Fruit fly (Drosophila melanogaster) whole organism, embryonic: ENCODE data around the gene BthD.

Source experiments
- ATbp ChIP-seq: fragments of 200-800 bp; sonication (Bioruptor generic); optimal IDR thresholded peaks from 2 replicates; lab custom pipeline; 2017; ENCODE audit warnings: missing biosample characterization, mild to moderate bottlenecking, missing genetic modification characterization, missing genetic modification reagents
- BEAF-32 ChIP-seq: fragments of 200-800 bp; sonication (Bioruptor generic); optimal IDR thresholded peaks from 3 replicates; lab custom pipeline; 2017; ENCODE audit warnings: missing biosample characterization, missing genetic modification characterization, mild to moderate bottlenecking, moderate library complexity, missing genetic modification reagents
- CG10147 ChIP-seq: fragments of 200-800 bp; sonication (Bioruptor generic); optimal IDR thresholded peaks from 2 replicates; lab custom pipeline; 2019; ENCODE audit warnings: missing biosample characterization, mild to moderate bottlenecking, missing genetic modification characterization, moderate library complexity
- CG1024 ChIP-seq: fragments of 200-800 bp; sonication (Bioruptor generic); IDR thresholded peaks from 2 replicates; pipeline ENCODE4 v1.3.6; 2022; ENCODE audit warnings: missing biosample characterization, missing genetic modification characterization
- CG10321 ChIP-seq: fragments of 200-800 bp; sonication (Bioruptor generic); IDR thresholded peaks from 2 replicates; pipeline ENCODE4 v1.3.6; 2022; ENCODE audit warnings: missing biosample characterization, missing genetic modification characterization
- CG1233 ChIP-seq: fragments of 200-800 bp; sonication (Bioruptor generic); optimal IDR thresholded peaks from 4 replicates; lab custom pipeline; 2018; ENCODE audit warnings: missing biosample characterization, mild to moderate bottlenecking, missing genetic modification characterization
- CG1602 ChIP-seq: fragments of 200-800 bp; sonication (Bioruptor generic); optimal IDR thresholded peaks from 3 replicates; lab custom pipeline; 2016; ENCODE audit warnings: missing biosample characterization, missing genetic modification characterization
- CG16813 ChIP-seq: fragments of 200-800 bp; sonication (Bioruptor generic); IDR thresholded peaks from 3 replicates; pipeline ENCODE4 v1.3.6; 2022; ENCODE audit warnings: missing biosample characterization, missing genetic modification characterization; ENCODE audit not compliant: partially characterized antibody
- CG17328 ChIP-seq: fragments of 200-800 bp; sonication (Bioruptor generic); IDR thresholded peaks from 2 replicates; pipeline ENCODE4 v1.3.6; 2022; ENCODE audit warnings: missing biosample characterization, missing genetic modification characterization
- CG17359 ChIP-seq: fragments of 200-800 bp; sonication (Bioruptor generic); optimal IDR thresholded peaks from 3 replicates; lab custom pipeline; 2018; ENCODE audit warnings: missing biosample characterization, mild to moderate bottlenecking, missing genetic modification characterization, moderate library complexity
- CG17568 ChIP-seq: fragments of 200-800 bp; sonication (Bioruptor generic); optimal IDR thresholded peaks from 2 replicates; lab custom pipeline; 2018; ENCODE audit warnings: missing biosample characterization, mild to moderate bottlenecking, missing genetic modification characterization, moderate library complexity
- CG18011 ChIP-seq: fragments of 200-800 bp; sonication (Bioruptor generic); optimal IDR thresholded peaks from 2 replicates; lab custom pipeline; 2017; ENCODE audit warnings: missing biosample characterization, missing genetic modification characterization, mild to moderate bottlenecking, moderate library complexity, missing genotype
- CG18764 ChIP-seq: fragments of 200-800 bp; sonication (Bioruptor generic); optimal IDR thresholded peaks from 3 replicates; lab custom pipeline; 2016; ENCODE audit warnings: missing biosample characterization, missing genetic modification characterization
- CG2120 ChIP-seq: fragments of 200-800 bp; sonication (Bioruptor generic); optimal IDR thresholded peaks from 3 replicates; lab custom pipeline; 2016; ENCODE audit warnings: missing biosample characterization, missing genetic modification characterization
- CG3407 ChIP-seq: fragments of 200-800 bp; sonication (Bioruptor generic); optimal IDR thresholded peaks from 2 replicates; lab custom pipeline; 2018; ENCODE audit warnings: missing biosample characterization, mild to moderate bottlenecking, missing genetic modification characterization
- CG4328 ChIP-seq: fragments of 200-800 bp; sonication (Bioruptor generic); optimal IDR thresholded peaks from 3 replicates; lab custom pipeline; 2017; ENCODE audit warnings: missing biosample characterization, missing genetic modification reagents, missing genetic modification characterization
- CG4820 ChIP-seq: fragments of 200-800 bp; sonication (Bioruptor generic); optimal IDR thresholded peaks from 3 replicates; lab custom pipeline; 2016; ENCODE audit warnings: missing biosample characterization, missing genetic modification characterization
- CG5953 ChIP-seq: fragments of 200-800 bp; sonication (Bioruptor generic); IDR thresholded peaks from 2 replicates; pipeline ENCODE4 v1.3.6; 2022; ENCODE audit warnings: missing biosample characterization, missing genetic modification characterization
- CG6272 ChIP-seq: fragments of 200-800 bp; sonication (Bioruptor generic); IDR thresholded peaks from 2 replicates; pipeline ENCODE4 v1.3.6; 2022; ENCODE audit warnings: missing biosample characterization, missing genetic modification characterization
- CG7987 ChIP-seq: fragments of 200-800 bp; sonication (Bioruptor generic); optimal IDR thresholded peaks from 2 replicates; lab custom pipeline; 2018; ENCODE audit warnings: missing biosample characterization, mild to moderate bottlenecking, missing genetic modification characterization, moderate library complexity
- D19B ChIP-seq: fragments of 200-800 bp; sonication (Bioruptor generic); optimal IDR thresholded peaks from 2 replicates; lab custom pipeline; 2017; ENCODE audit warnings: missing biosample characterization, mild to moderate bottlenecking, missing genetic modification characterization
- Dek ChIP-seq: fragments of 200-800 bp; sonication (Bioruptor generic); optimal IDR thresholded peaks from 3 replicates; lab custom pipeline; 2019; ENCODE audit warnings: missing biosample characterization, mild to moderate bottlenecking, missing genetic modification characterization, moderate library complexity
- Dfd ChIP-seq, 2 experiments: fragments of >200 bp; optimal IDR thresholded peaks; 2 replicates each; lab custom pipeline; 2017; ENCODE audit warnings: missing biosample characterization in 2 of 2, missing genetic modification characterization in 2 of 2
- Dip2 ChIP-seq: fragments of 200-800 bp; sonication (Bioruptor generic); IDR thresholded peaks from 2 replicates; pipeline ENCODE4 v1.3.6; 2022; ENCODE audit warnings: missing biosample characterization, missing genetic modification characterization
- HHEX ChIP-seq: fragments of 200-800 bp; sonication (Bioruptor generic); optimal IDR thresholded peaks from 3 replicates; lab custom pipeline; 2017; ENCODE audit warnings: missing biosample characterization, mild to moderate bottlenecking, missing genetic modification characterization, missing genetic modification reagents
- HmgZ ChIP-seq: fragments of 200-800 bp; sonication (Bioruptor generic); optimal IDR thresholded peaks from 2 replicates; lab custom pipeline; 2018; ENCODE audit warnings: missing biosample characterization, mild to moderate bottlenecking, missing genetic modification characterization
- Hmr ChIP-seq: fragments of 200-800 bp; sonication (Bioruptor generic); optimal IDR thresholded peaks from 3 replicates; lab custom pipeline; 2017; ENCODE audit warnings: mild to moderate bottlenecking, missing biosample characterization, missing genetic modification reagents, missing genetic modification characterization
- Hr39 ChIP-seq: fragments of >200 bp; optimal IDR thresholded peaks from 2 replicates; lab custom pipeline; 2017
- MTF-1 ChIP-seq: fragments of 200-800 bp; sonication (Bioruptor generic); optimal IDR thresholded peaks from 2 replicates; lab custom pipeline; 2018; ENCODE audit warnings: missing biosample characterization, mild to moderate bottlenecking, missing genetic modification characterization, borderline replicate concordance
- NfI ChIP-seq: fragments of 200-800 bp; sonication (Bioruptor generic); optimal IDR thresholded peaks from 3 replicates; lab custom pipeline; 2018; ENCODE audit warnings: missing biosample characterization, mild to moderate bottlenecking, missing genetic modification characterization, moderate library complexity
- Optix ChIP-seq: fragments of 200-800 bp; sonication (Bioruptor generic); IDR thresholded peaks from 3 replicates; pipeline ENCODE4 v1.3.6; 2022; ENCODE audit warnings: missing biosample characterization, missing genetic modification characterization
- Rx ChIP-seq: fragments of 200-800 bp; sonication (Bioruptor generic); IDR thresholded peaks from 2 replicates; pipeline ENCODE4 v1.3.6; 2022; ENCODE audit warnings: missing biosample characterization, missing genetic modification characterization
- Scr ChIP-seq: fragments of 200-800 bp; sonication (Bioruptor generic); IDR thresholded peaks from 2 replicates; pipeline ENCODE4 v1.3.6; 2022; ENCODE audit warnings: missing biosample characterization, missing genetic modification characterization; ENCODE audit not compliant: partially characterized antibody
- Sin3A ChIP-seq: fragments of >200 bp; optimal IDR thresholded peaks from 2 replicates; lab custom pipeline; 2018
- bigmax ChIP-seq: fragments of 200-800 bp; sonication (Bioruptor generic); optimal IDR thresholded peaks from 2 replicates; lab custom pipeline; 2018; ENCODE audit warnings: missing biosample characterization, mild to moderate bottlenecking, missing genetic modification characterization
- cato ChIP-seq: fragments of 200-800 bp; sonication (Bioruptor generic); optimal IDR thresholded peaks from 2 replicates; lab custom pipeline; 2016; ENCODE audit warnings: missing biosample characterization, missing genetic modification characterization, borderline replicate concordance
- dm ChIP-seq: fragments of 200-800 bp; sonication (Bioruptor generic); optimal IDR thresholded peaks from 3 replicates; lab custom pipeline; 2016; ENCODE audit warnings: missing biosample characterization, missing genetic modification characterization
- en ChIP-seq: fragments of 200-800 bp; sonication (Bioruptor generic); optimal IDR thresholded peaks from 2 replicates; lab custom pipeline; 2016; ENCODE audit warnings: missing biosample characterization, missing genetic modification characterization
- esg ChIP-seq: fragments of 200-800 bp; sonication (Bioruptor generic); conservative IDR thresholded peaks from 2 replicates; pipeline ENCODE4 v1.3.6; 2022; ENCODE audit warnings: missing biosample characterization, missing genetic modification characterization
- eyg ChIP-seq: fragments of 200-800 bp; sonication (Bioruptor generic); optimal IDR thresholded peaks from 3 replicates; lab custom pipeline; 2016; ENCODE audit warnings: missing biosample characterization, missing genetic modification characterization
- hkb ChIP-seq, 2 experiments: fragments of 200-800 bp in 1 of 2; fragments of >200 bp in 1 of 2; sonication (Bioruptor generic) in 1 of 2; IDR thresholded peaks in 1 of 2; optimal IDR thresholded peaks in 1 of 2; 2 replicates each; pipeline versions ENCODE4 v1.3.6 to Lab custom; 2017 to 2022; ENCODE audit warnings: missing biosample characterization in 1 of 2, missing genetic modification characterization in 1 of 2
- maf-S ChIP-seq: fragments of 200-800 bp; sonication (Bioruptor generic); optimal IDR thresholded peaks from 2 replicates; lab custom pipeline; 2016; ENCODE audit warnings: missing biosample characterization, missing genetic modification characterization
- nerfin-1 ChIP-seq: fragments of 200-800 bp; sonication (Bioruptor generic); optimal IDR thresholded peaks from 3 replicates; lab custom pipeline; 2019; ENCODE audit warnings: missing biosample characterization, mild to moderate bottlenecking, missing genetic modification characterization, moderate library complexity
- nerfin-2 ChIP-seq: fragments of 200-800 bp; sonication (Bioruptor generic); IDR thresholded peaks from 2 replicates; pipeline ENCODE4 v1.3.6; 2022; ENCODE audit warnings: missing biosample characterization, missing genetic modification characterization; ENCODE audit not compliant: partially characterized antibody
- nmo ChIP-seq: fragments of 200-800 bp; sonication (Bioruptor generic); optimal IDR thresholded peaks from 2 replicates; lab custom pipeline; 2018; ENCODE audit warnings: missing biosample characterization, mild to moderate bottlenecking, missing genetic modification characterization, moderate library complexity
- nom ChIP-seq: fragments of 200-800 bp; sonication (Bioruptor generic); optimal IDR thresholded peaks from 2 replicates; lab custom pipeline; 2017; ENCODE audit warnings: missing biosample characterization, missing genetic modification characterization, mild to moderate bottlenecking, moderate library complexity, missing genetic modification reagents
- peb ChIP-seq: fragments of 200-800 bp; sonication (Bioruptor generic); IDR thresholded peaks from 2 replicates; pipeline ENCODE4 v1.3.6; 2022; ENCODE audit warnings: missing biosample characterization, missing genetic modification characterization
- trem ChIP-seq: fragments of 200-800 bp; optimal IDR thresholded peaks from 3 replicates; lab custom pipeline; 2019; ENCODE audit warnings: missing biosample characterization, mild to moderate bottlenecking, missing genetic modification characterization, moderate library complexity
- trh ChIP-seq: fragments of 200-800 bp; sonication (Bioruptor generic); optimal IDR thresholded peaks from 2 replicates; lab custom pipeline; 2016; ENCODE audit warnings: missing biosample characterization, missing genetic modification characterization
- usp ChIP-seq: fragments of >200 bp; optimal IDR thresholded peaks from 2 replicates; lab custom pipeline; 2017; ENCODE audit warnings: missing biosample characterization, missing genetic modification characterization
- vvl ChIP-seq: fragments of 200-800 bp; sonication (Bioruptor generic); IDR thresholded peaks from 2 replicates; pipeline ENCODE4 v1.3.6; 2022; ENCODE audit warnings: missing biosample characterization, missing genetic modification characterization

The BthD gene

DNA sequence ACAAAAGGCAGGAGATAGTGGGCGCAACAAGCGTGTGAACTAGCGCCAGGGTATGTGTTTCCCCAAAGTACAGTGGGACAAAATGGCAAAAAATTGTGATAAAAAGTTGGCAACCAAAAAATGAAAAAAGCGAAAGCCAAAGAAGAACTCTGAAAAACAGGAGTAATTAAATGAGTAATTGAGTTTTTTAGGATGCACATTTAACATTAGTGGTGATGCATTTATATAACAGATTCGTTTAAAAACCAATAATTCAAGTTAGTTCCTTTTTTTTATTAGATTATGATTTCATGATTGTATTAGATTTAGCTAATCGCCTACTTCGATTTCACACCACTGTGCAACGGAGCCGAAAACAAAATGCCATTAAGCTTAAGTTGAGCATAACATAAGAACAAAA is 39.5 kb upstream of the BthD start (continued):
- peak; percentile 37 for TF ChIP-seq CG1233 (GFP tag; lab: Kevin White, UChicago)
- TF ChIP-seq Dip2 (GFP tag; lab: Robert Waterston, UW) = no peak
- no peak for TF ChIP-seq eyg (GFP tag; lab: Kevin White, UChicago)
- TF ChIP-seq HHEX (GFP tag; lab: Kevin White, UChicago) = peak; percentile 71
- TF ChIP-seq trh (GFP tag; lab: Kevin White, UChicago) = no peak
- TF ChIP-seq CG17359 (tag; lab: Kevin White, UChicago) = peak; percentile 47
- TF ChIP-seq CG10147 = peak; percentile 43
- peak; percentile 36 for TF ChIP-seq CG17568 (GFP tag; lab: Kevin White, UChicago)
- no peak for TF ChIP-seq Optix
- no peak for TF ChIP-seq Hr39 (lab: Kevin White, UChicago)
- no peak for TF ChIP-seq Rx (GFP tag; lab: Robert Waterston, UW)
- no peak for TF ChIP-seq nom (GFP tag; lab: Kevin White, UChicago)
- TF ChIP-seq CG2120 = peak; percentile 64
- TF ChIP-seq cato (GFP tag; lab: Kevin White, UChicago) = no peak
- 0 out of 2 replicates have a peak, but pooled peaks have one; percentile 54 for TF ChIP-seq vvl (GFP tag; lab: Robert Waterston, UW)
- no peak for TF ChIP-seq hkb (optimal IDR thresholded peaks at IDR 0.05; lab: Kevin White, UChicago)
- peak; percentile 41; the same call in 1 of the 2 replicates for TF ChIP-seq hkb (GFP tag; IDR thresholded peaks at IDR 0.05; lab: Robert Waterston, UW)
- TF ChIP-seq CG4328 (GFP tag; lab: Kevin White, UChicago) = no peak
- TF ChIP-seq CG3407 (GFP tag; lab: Kevin White, UChicago) = peak; percentile 5
- peak; percentile 34 for TF ChIP-seq CG1602 (GFP tag; lab: Kevin White, UChicago)
- no peak for TF ChIP-seq Scr (GFP tag; lab: Robert Waterston, UW)
- no peak for TF ChIP-seq CG18764 (GFP tag; lab: Kevin White, UChicago)
- TF ChIP-seq CG4820 (GFP tag; lab: Kevin White, UChicago) = peak; percentile 52
- peak; percentile 45 for TF ChIP-seq NfI (GFP tag; lab: Kevin White, UChicago)
- no peak for TF ChIP-seq MTF-1 (GFP tag; lab: Kevin White, UChicago)
- peak; percentile 20 for TF ChIP-seq D19B (GFP tag; lab: Kevin White, UChicago)
- peak; percentile 28 for TF ChIP-seq en (GFP tag; lab: Kevin White, UChicago)
- no peak for TF ChIP-seq CG16813 (GFP tag; lab: Robert Waterston, UW)
- peak; percentile 34; the same call in 1 of the 2 replicates for TF ChIP-seq CG17328 (GFP tag; lab: Robert Waterston, UW)
- TF ChIP-seq CG5953 (GFP tag; lab: Robert Waterston, UW) = no peak
- TF ChIP-seq nmo (GFP tag; lab: Kevin White, UChicago) = peak; percentile 73
- no peak for TF ChIP-seq HmgZ (tag; lab: Kevin White, UChicago)
- no peak for TF ChIP-seq CG7987 (GFP tag; lab: Kevin White, UChicago)
- TF ChIP-seq Dek (tag; lab: Kevin White, UChicago) = no peak
- TF ChIP-seq CG6272 = no peak
- no peak for TF ChIP-seq peb (GFP tag; lab: Robert Waterston, UW)
- no peak for TF ChIP-seq nerfin-2 (GFP tag; lab: Robert Waterston, UW)
- no peak for TF ChIP-seq CG18011 (GFP tag; lab: Kevin White, UChicago)
- TF ChIP-seq dm (GFP tag; lab: Kevin White, UChicago) = no peak
- TF ChIP-seq Hmr (GFP tag; lab: Kevin White, UChicago) = peak; percentile 49
- no peak for TF ChIP-seq usp (GFP tag; lab: Kevin White, UChicago)
- peak in 1 of 2 experiments; percentile 17 for TF ChIP-seq Dfd (GFP tag; optimal IDR thresholded peaks at IDR 0.05; lab: Kevin White, UChicago)
- TF ChIP-seq CG1024 (GFP tag; lab: Robert Waterston, UW) = no peak
- peak; percentile 8 for TF ChIP-seq maf-S (GFP tag; lab: Kevin White, UChicago)
- no peak for TF ChIP-seq bigmax
- no peak for TF ChIP-seq Sin3A (lab: Kevin White, UChicago)
- peak; percentile 23 for TF ChIP-seq trem (tag; lab: Kevin White, UChicago)
- peak; percentile 17 for TF ChIP-seq nerfin-1 (tag; lab: Kevin White, UChicago)
- no peak for TF ChIP-seq CG10321
- peak; percentile 48 for TF ChIP-seq ATbp (GFP tag; lab: Kevin White, UChicago)
- peak; percentile 51 for TF ChIP-seq esg (GFP tag; lab: Robert Waterston, UW)
- TF ChIP-seq BEAF-32 (GFP tag; lab: Kevin White, UChicago) = no peak
